Worm (Caenorhabditis elegans) whole organism, L1 larva: ENCODE data around the gene K04A8.1.
A peak's percentile ranks its signal among the peaks of the same experiment; 100 is the strongest.

Source experiments
- C34B4.2 ChIP-seq: sonication (generic microtip); optimal IDR thresholded peaks from 2 replicates; lab custom pipeline; 2017; ENCODE audit warnings: mild to moderate bottlenecking, missing genetic modification characterization, missing compliant biosample characterization
- F16B12.6 ChIP-seq: fragments of 150-350 bp; optimal IDR thresholded peaks from 2 replicates; lab custom pipeline; 2014; ENCODE audit warnings: missing biosample characterization, missing genetic modification characterization
- aha-1 ChIP-seq: fragments of 150-350 bp; optimal IDR thresholded peaks from 2 replicates; lab custom pipeline; 2014; ENCODE audit warnings: missing biosample characterization, missing genetic modification characterization
- aly-2 ChIP-seq: fragments of 150-350 bp; optimal IDR thresholded peaks from 2 replicates; lab custom pipeline; 2014; ENCODE audit warnings: missing biosample characterization, missing genetic modification characterization
- blmp-1 ChIP-seq: fragments of 150-350 bp; optimal IDR thresholded peaks from 2 replicates; lab custom pipeline; 2014; ENCODE audit warnings: missing biosample characterization, missing genetic modification characterization
- ceh-63 ChIP-seq: fragments of 200-800 bp; sonication (Bioruptor generic); optimal IDR thresholded peaks from 2 replicates; lab custom pipeline; 2018; ENCODE audit warnings: mild to moderate bottlenecking, missing genetic modification characterization, missing compliant biosample characterization
- ceh-8 ChIP-seq: fragments of 200-800 bp; sonication (Bioruptor generic); optimal IDR thresholded peaks from 2 replicates; lab custom pipeline; 2018; ENCODE audit warnings: mild to moderate bottlenecking, missing genetic modification characterization, moderate library complexity, missing compliant biosample characterization
- ceh-82 ChIP-seq, 3 experiments: fragments of 150-350 bp in 1 of 3; sonication (generic microtip) in 2 of 3; optimal IDR thresholded peaks; 2 replicates each; lab custom pipeline; 2014 to 2017; ENCODE audit warnings: missing biosample characterization in 3 of 3, missing genetic modification characterization in 3 of 3
- ceh-88 ChIP-seq: fragments of 200-800 bp; sonication (Bioruptor generic); IDR thresholded peaks from 2 replicates; pipeline ENCODE4 v1.3.6; 2022; ENCODE audit warnings: missing genetic modification characterization, missing compliant biosample characterization
- ces-1 ChIP-seq: fragments of 150-350 bp; optimal IDR thresholded peaks from 2 replicates; lab custom pipeline; 2014; ENCODE audit warnings: missing biosample characterization, missing genetic modification reagents, missing genetic modification characterization
- dpl-1 ChIP-seq, 3 experiments: fragments of 150-350 bp in 2 of 3; sonication (generic microtip) in 1 of 3; optimal IDR thresholded peaks; 2 replicates each; lab custom pipeline; 2014 to 2017; ENCODE audit warnings: missing biosample characterization in 3 of 3, missing genetic modification characterization in 3 of 3, missing genetic modification reagents in 3 of 3
- dsc-1 ChIP-seq: sonication (generic microtip); optimal IDR thresholded peaks from 2 replicates; lab custom pipeline; 2016; ENCODE audit warnings: mild to moderate bottlenecking, missing genetic modification characterization, missing compliant biosample characterization
- efl-1 ChIP-seq, 4 experiments: fragments of 150-350 bp; optimal IDR thresholded peaks in 3 of 4; peaks in 1 of 4; 1 replicate in 1 of 4; 2 replicates in 3 of 4; lab custom pipeline; 2014; ENCODE audit warnings: missing biosample characterization in 2 of 4, missing genetic modification characterization in 2 of 4, missing genetic modification reagents in 2 of 4
- egl-27 ChIP-seq, 2 experiments: fragments of 150-350 bp in 1 of 2; sonication (generic microtip); optimal IDR thresholded peaks; 3 replicates each; lab custom pipeline; 2017 to 2018; ENCODE audit warnings: missing biosample characterization in 2 of 2, missing genetic modification characterization in 2 of 2, missing genetic modification reagents in 2 of 2
- elt-2 ChIP-seq: sonication (generic microtip); optimal IDR thresholded peaks from 2 replicates; lab custom pipeline; 2016; ENCODE audit warnings: missing genetic modification characterization, mild to moderate bottlenecking, inconsistent platforms, missing compliant biosample characterization, missing genetic modification reagents
- ets-5 ChIP-seq: fragments of 200-800 bp; sonication (Bioruptor generic); IDR thresholded peaks from 2 replicates; pipeline ENCODE4 v1.3.6; 2022; ENCODE audit warnings: missing genetic modification characterization, missing compliant biosample characterization
- fkh-10 ChIP-seq: sonication (generic microtip); optimal IDR thresholded peaks from 2 replicates; lab custom pipeline; 2017; ENCODE audit warnings: missing biosample characterization, missing genetic modification reagents, missing genetic modification characterization
- fos-1 ChIP-seq: fragments of 150-350 bp; optimal IDR thresholded peaks from 2 replicates; lab custom pipeline; 2014; ENCODE audit warnings: missing biosample characterization, missing genetic modification characterization
- hpl-2 ChIP-seq: fragments of 150-350 bp; optimal IDR thresholded peaks from 2 replicates; lab custom pipeline; 2014; ENCODE audit warnings: missing biosample characterization, missing genetic modification reagents, missing genetic modification characterization
- irx-1 ChIP-seq: sonication (generic microtip); optimal IDR thresholded peaks from 2 replicates; lab custom pipeline; 2016; ENCODE audit warnings: missing genetic modification characterization, missing compliant biosample characterization
- isw-1 ChIP-seq: fragments of 200-800 bp; sonication (Bioruptor generic); IDR thresholded peaks from 2 replicates; pipeline ENCODE4 v1.3.6; 2022; ENCODE audit warnings: missing genetic modification characterization, missing compliant biosample characterization
- lin-13 ChIP-seq: fragments of 150-350 bp; optimal IDR thresholded peaks from 2 replicates; lab custom pipeline; 2014; ENCODE audit warnings: missing biosample characterization, missing genetic modification reagents, missing genetic modification characterization
- lin-14 ChIP-seq: fragments of 200-800 bp; sonication (Bioruptor generic); optimal IDR thresholded peaks from 2 replicates; lab custom pipeline; 2018; ENCODE audit warnings: mild to moderate bottlenecking, missing genetic modification characterization, moderate library complexity, missing compliant biosample characterization
- lin-35 ChIP-seq, 2 experiments: fragments of 150-350 bp; optimal IDR thresholded peaks; 2 replicates each; lab custom pipeline; 2014; ENCODE audit warnings: missing biosample characterization in 2 of 2, missing genetic modification characterization in 2 of 2, missing genetic modification reagents in 2 of 2
- lsy-2 ChIP-seq, 2 experiments: fragments of 150-350 bp; optimal IDR thresholded peaks; 2 replicates each; lab custom pipeline; 2014; ENCODE audit warnings: missing biosample characterization in 2 of 2, missing genetic modification characterization in 2 of 2
- mef-2 ChIP-seq: fragments of 150-350 bp; optimal IDR thresholded peaks from 2 replicates; lab custom pipeline; 2014; ENCODE audit warnings: missing biosample characterization, missing genetic modification characterization
- nhr-237 ChIP-seq: fragments of 150-350 bp; optimal IDR thresholded peaks from 2 replicates; lab custom pipeline; 2014; ENCODE audit warnings: missing biosample characterization, missing genetic modification characterization
- nhr-28 ChIP-seq: fragments of 150-350 bp; optimal IDR thresholded peaks from 2 replicates; lab custom pipeline; 2014; ENCODE audit warnings: missing biosample characterization, missing genetic modification characterization
- nhr-47 ChIP-seq: sonication (generic microtip); optimal IDR thresholded peaks from 2 replicates; lab custom pipeline; 2016; ENCODE audit warnings: mild to moderate bottlenecking, missing genetic modification characterization, moderate library complexity, missing compliant biosample characterization
- nhr-71 ChIP-seq: sonication (generic microtip); optimal IDR thresholded peaks from 2 replicates; lab custom pipeline; 2016; ENCODE audit warnings: mild to moderate bottlenecking, missing genetic modification characterization, moderate library complexity, missing compliant biosample characterization
- nhr-76 ChIP-seq: sonication (generic microtip); optimal IDR thresholded peaks from 2 replicates; lab custom pipeline; 2017; ENCODE audit warnings: missing biosample characterization, missing genetic modification characterization
- nhr-77 ChIP-seq: fragments of 150-350 bp; optimal IDR thresholded peaks from 2 replicates; lab custom pipeline; 2014; ENCODE audit warnings: missing biosample characterization, missing genetic modification characterization
- nhr-85 ChIP-seq: sonication (generic microtip); peaks from one replicate; lab custom pipeline; 2016; ENCODE audit warnings: missing genetic modification characterization, inconsistent platforms, missing compliant biosample characterization
- nhr-90 ChIP-seq: sonication (generic microtip); optimal IDR thresholded peaks from 2 replicates; lab custom pipeline; 2016; ENCODE audit warnings: mild to moderate bottlenecking, missing genetic modification characterization, missing compliant biosample characterization; ENCODE audit not compliant: poor library complexity
- pqm-1 ChIP-seq: sonication (generic microtip); optimal IDR thresholded peaks from 3 replicates; lab custom pipeline; 2017; ENCODE audit warnings: missing biosample characterization, missing genetic modification characterization
- sox-4 ChIP-seq: sonication (generic microtip); optimal IDR thresholded peaks from 2 replicates; lab custom pipeline; 2016; ENCODE audit warnings: missing genetic modification characterization, missing compliant biosample characterization
- vab-15 ChIP-seq: sonication (generic microtip); optimal IDR thresholded peaks from 2 replicates; lab custom pipeline; 2017; ENCODE audit warnings: missing genotype, mild to moderate bottlenecking, missing genetic modification characterization, missing compliant biosample characterization
- xbp-1 ChIP-seq: sonication (generic microtip); optimal IDR thresholded peaks from 2 replicates; lab custom pipeline; 2016; ENCODE audit warnings: missing genetic modification characterization, missing compliant biosample characterization

K04A8.1 gene

ce11 chrV:6522879-6523497 is 43.1 kb upstream of the K04A8.1 start (continued):
- no peak for TF ChIP-seq ceh-63 (GFP tag; lab: Kevin White, UChicago)
- peak; percentile 56 for TF ChIP-seq blmp-1 (tag; lab: Kevin White, UChicago)
- peak; percentile 70 for TF ChIP-seq nhr-85 (tag; lab: Kevin White, UChicago)
- TF ChIP-seq lin-14 (GFP tag; lab: Kevin White, UChicago): peak; percentile 25
- TF ChIP-seq aha-1 (tag; lab: Kevin White, UChicago): no peak
- no peak for TF ChIP-seq fos-1
- no peak for TF ChIP-seq lin-13 (GFP tag; lab: Kevin White, UChicago)
- no peak for TF ChIP-seq nhr-90 (tag; lab: Kevin White, UChicago)
- no peak for TF ChIP-seq hpl-2 (GFP tag; lab: Kevin White, UChicago)
- no peak for TF ChIP-seq nhr-28 (tag; lab: Kevin White, UChicago)
- no peak for TF ChIP-seq lin-35 (GFP tag; optimal IDR thresholded peaks at IDR 0.05; lab: Kevin White, UChicago)
- TF ChIP-seq nhr-76 (tag; lab: Kevin White, UChicago): no peak
- TF ChIP-seq ceh-82 (tag; optimal IDR thresholded peaks at IDR 0.05; lab: Kevin White, UChicago): no peak
- no peak for TF ChIP-seq isw-1 (GFP tag; lab: Robert Waterston, UW)
- no peak for TF ChIP-seq nhr-47
- TF ChIP-seq ces-1: no peak
- no peak for TF ChIP-seq dsc-1 (tag; lab: Kevin White, UChicago)
- no peak for TF ChIP-seq lsy-2 (tag; optimal IDR thresholded peaks at IDR 0.05; lab: Kevin White, UChicago)
- TF ChIP-seq egl-27 (tag; optimal IDR thresholded peaks at IDR 0.05; lab: Kevin White, UChicago): no peak
- no peak for TF ChIP-seq vab-15 (tag; lab: Kevin White, UChicago)
- no peak for TF ChIP-seq ets-5 (GFP tag; lab: Robert Waterston, UW)

- TF ChIP-seq xbp-1 (no peak), lin-35 (GFP tag; optimal IDR thresholded peaks at IDR 0.05; lab: Kevin White, UChicago) (no peak), fos-1 (no peak), nhr-85 (tag; lab: Kevin White, UChicago) (no peak), efl-1 (optimal IDR thresholded peaks at IDR 0.05; lab: Kevin White, UChicago) (no peak), efl-1 (GFP tag; optimal IDR thresholded peaks at IDR 0.05 in 1 of 2; lab: Kevin White, UChicago) (peak in 1 of 2 experiments; percentile 59), dpl-1 (GFP tag; optimal IDR thresholded peaks at IDR 0.05; lab: Kevin White, UChicago) (no peak), ceh-82 (tag; optimal IDR thresholded peaks at IDR 0.05; lab: Kevin White, UChicago) (no peak), C34B4.2 (tag; lab: Kevin White, UChicago) (no peak), egl-27 (tag; optimal IDR thresholded peaks at IDR 0.05; lab: Kevin White, UChicago) (no peak), ces-1 (no peak), fkh-10 (no peak), irx-1 (no peak), nhr-237 (tag; lab: Kevin White, UChicago) (no peak), aly-2 (tag; lab: Kevin White, UChicago) (no peak), elt-2 (peak; percentile 93), pqm-1 (tag; lab: Kevin White, UChicago) (peak; percentile 84)
Measured at ce11 chrV:6524757-6525156, 41.4 kb upstream of the K04A8.1 start, which contains the start of gene acs-1. acs-1 (plus strand) TSS chrV:6524989.

- TF ChIP-seq lin-14 (GFP tag; lab: Kevin White, UChicago) (peak; percentile 15), nhr-71 (tag; lab: Kevin White, UChicago) (peak; percentile 21), mef-2 (tag; lab: Kevin White, UChicago) (no peak), F16B12.6 (tag; lab: Kevin White, UChicago) (no peak), xbp-1 (no peak), nhr-77 (tag; lab: Kevin White, UChicago) (peak; percentile 81), ceh-8 (GFP tag; lab: Kevin White, UChicago) (no peak), lsy-2 (tag; optimal IDR thresholded peaks at IDR 0.05; lab: Kevin White, UChicago) (peak in 1 of 2 experiments; percentile 9), egl-27 (tag; optimal IDR thresholded peaks at IDR 0.05; lab: Kevin White, UChicago) (no peak), ceh-82 (tag; optimal IDR thresholded peaks at IDR 0.05; lab: Kevin White, UChicago) (peak in 1 of 3 experiments; percentile 12), sox-4 (tag; lab: Kevin White, UChicago) (no peak), ceh-88 (GFP tag; lab: Robert Waterston, UW) (no peak)
Measured at ce11 chrV:6533030-6533429, 33.1 kb upstream of the K04A8.1 start, which contains the start of gene hpo-26. hpo-26 (minus strand) TSS chrV:6533060.
